Fruit fly (Drosophila melanogaster): Measurements from ENCODE around the gene Dh44.

DNA sequence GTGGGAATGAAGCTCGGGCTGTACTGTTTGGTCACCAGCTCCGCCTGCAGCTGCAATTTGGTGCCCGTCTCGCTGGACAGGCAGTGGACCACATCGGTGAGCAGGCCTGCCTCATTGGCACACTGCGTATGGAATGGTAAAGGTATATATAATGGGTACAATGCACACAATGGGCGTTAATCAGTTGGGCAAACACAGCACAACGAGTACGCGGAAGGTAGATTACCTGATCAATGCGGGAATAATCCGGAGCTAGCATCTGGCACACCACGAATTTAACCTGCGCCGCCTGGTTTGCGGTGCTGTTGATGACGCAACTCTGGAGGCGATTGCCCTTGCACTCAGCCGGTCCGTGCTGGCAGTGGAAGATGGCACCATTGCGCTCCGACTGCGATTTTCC, 12.5 kb upstream of the Dh44 start:
- TF ChIP-seq ovo (GFP tag; optimal IDR thresholded peaks at IDR 0.05) (no peak), Hr96 (GFP tag; optimal IDR thresholded peaks at IDR 0.05) (no peak), CG14711 (tag; optimal IDR thresholded peaks at IDR 0.05) (no peak), Clk (GFP tag; optimal IDR thresholded peaks at IDR 0.05) (no peak), kay (GFP tag; ENCODE audit: borderline replicate concordance) (no peak), CG5204 (GFP tag; optimal IDR thresholded peaks at IDR 0.05) (no peak), CG33017 (tag; optimal IDR thresholded peaks at IDR 0.05) (no peak), tj (GFP tag; optimal IDR thresholded peaks at IDR 0.05) (no peak), bab1 (GFP tag; optimal IDR thresholded peaks at IDR 0.05) (no peak), cnc (optimal IDR thresholded peaks at IDR 0.05) (no peak), CG7101 (tag; optimal IDR thresholded peaks at IDR 0.05) (no peak), CG12768 (GFP tag; optimal IDR thresholded peaks at IDR 0.05) (no peak), CG7045 (GFP tag; optimal IDR thresholded peaks at IDR 0.05) (no peak), toe (GFP tag; optimal IDR thresholded peaks at IDR 0.05) (no peak)
